Worm (Caenorhabditis elegans): ENCODE measurements around the gene F55B11.5.
A peak's percentile ranks its signal among the peaks of the same experiment; 100 is the strongest.

F55B11.5 gene

ce11 chrIV:14464065-14464567, 36.6 kb downstream of the F55B11.5 start, which contains the start of gene dld-1 (continued):
- peak; percentile 87 for TF ChIP-seq mef-2 (tag; optimal IDR thresholded peaks at IDR 0.05)
- TF ChIP-seq unc-62 (GFP tag; optimal IDR thresholded peaks at IDR 0.05): no peak
- TF ChIP-seq nhr-85 (tag): peak; percentile 98
- TF ChIP-seq unc-130 (tag; optimal IDR thresholded peaks at IDR 0.05): peak; percentile 97
- TF ChIP-seq nhr-90 (tag; optimal IDR thresholded peaks at IDR 0.05; ENCODE audit: poor library complexity): peak; percentile 97
- TF ChIP-seq vab-15 (tag; optimal IDR thresholded peaks at IDR 0.05): peak; percentile 92
- peak; percentile 97 for TF ChIP-seq lin-14 (GFP tag; optimal IDR thresholded peaks at IDR 0.05)
- TF ChIP-seq ceh-90 (tag; optimal IDR thresholded peaks at IDR 0.05): peak; percentile 65
- peak; percentile 67 to 87 for TF ChIP-seq egl-27 (tag; optimal IDR thresholded peaks at IDR 0.05)
- peak; percentile 96 for TF ChIP-seq fos-1 (tag; optimal IDR thresholded peaks at IDR 0.05)
- peak in 4 of 6 experiments; percentile 47 to 99 (median 92) for TF ChIP-seq elt-3 (tag; optimal IDR thresholded peaks at IDR 0.05)
- TF ChIP-seq nhr-237 (tag; optimal IDR thresholded peaks at IDR 0.05): peak; percentile 97
- peak; percentile 86 for TF ChIP-seq egl-13 (tag; optimal IDR thresholded peaks at IDR 0.05)
- TF ChIP-seq mdl-1 (tag; optimal IDR thresholded peaks at IDR 0.05): peak in 1 of 2 experiments; percentile 94
- peak; percentile 100 for TF ChIP-seq dpl-1 (GFP tag; optimal IDR thresholded peaks at IDR 0.05)
- TF ChIP-seq pqm-1 (tag; optimal IDR thresholded peaks at IDR 0.05): peak; percentile 56
- peak; percentile 86 for TF ChIP-seq unc-30 (tag; optimal IDR thresholded peaks at IDR 0.05)
- TF ChIP-seq zag-1 (tag; optimal IDR thresholded peaks at IDR 0.05): peak; percentile 98
- TF ChIP-seq grh-1 (GFP tag; IDR thresholded peaks at IDR 0.05): peak; percentile 90
- peak; percentile 98 for TF ChIP-seq lin-15B (tag; optimal IDR thresholded peaks at IDR 0.05)
- TF ChIP-seq sup-37 (GFP tag; optimal IDR thresholded peaks at IDR 0.05): peak; percentile 64
- peak; percentile 97 for TF ChIP-seq mep-1 (tag; optimal IDR thresholded peaks at IDR 0.05)
- TF ChIP-seq blmp-1 (tag; optimal IDR thresholded peaks at IDR 0.05): peak; percentile 87
- TF ChIP-seq F16B12.6 (tag; optimal IDR thresholded peaks at IDR 0.05): peak; percentile 72
- TF ChIP-seq efl-1 (optimal IDR thresholded peaks at IDR 0.05): peak; percentile 100
- TF ChIP-seq efl-1 (GFP tag; optimal IDR thresholded peaks at IDR 0.05 in 1 of 2): peak; percentile 100
- TF ChIP-seq ztf-11 (tag; optimal IDR thresholded peaks at IDR 0.05): peak in 1 of 2 experiments; percentile 72
- no peak for TF ChIP-seq Y116A8C.19 (tag; optimal IDR thresholded peaks at IDR 0.05; ENCODE audit: borderline replicate concordance)
- no peak; the same call in none of the 2 replicates for TF ChIP-seq mab-9 (GFP tag; IDR thresholded peaks at IDR 0.05)
- TF ChIP-seq snpc-4 (tag; optimal IDR thresholded peaks at IDR 0.05): peak; percentile 91
- TF ChIP-seq efl-3 (GFP tag; optimal IDR thresholded peaks at IDR 0.05): no peak
- TF ChIP-seq ceh-88 (GFP tag; IDR thresholded peaks at IDR 0.05): peak; percentile 90
- TF ChIP-seq sptf-1 (tag; optimal IDR thresholded peaks at IDR 0.05): no peak
- TF ChIP-seq nhr-20 (tag; optimal IDR thresholded peaks at IDR 0.05): peak; percentile 98
- TF ChIP-seq nhr-19 (GFP tag; conservative IDR thresholded peaks at IDR 0.05): peak; percentile 96
- TF ChIP-seq C04F5.9 (tag; optimal IDR thresholded peaks at IDR 0.05): peak; percentile 87
- TF ChIP-seq swsn-7 (tag; optimal IDR thresholded peaks at IDR 0.05): peak; percentile 97

- TF ChIP-seq nhr-71 (tag; optimal IDR thresholded peaks at IDR 0.05) (no peak), Y116A8C.19 (tag; optimal IDR thresholded peaks at IDR 0.05; ENCODE audit: borderline replicate concordance) (no peak), F16B12.6 (tag; optimal IDR thresholded peaks at IDR 0.05) (no peak), C04F5.9 (tag; optimal IDR thresholded peaks at IDR 0.05) (no peak), swsn-7 (tag; optimal IDR thresholded peaks at IDR 0.05) (no peak), mab-9 (GFP tag; IDR thresholded peaks at IDR 0.05) (no peak), unc-86 (tag; optimal IDR thresholded peaks at IDR 0.05) (no peak), lin-35 (GFP tag; optimal IDR thresholded peaks at IDR 0.05) (no peak), unc-62 (GFP tag; optimal IDR thresholded peaks at IDR 0.05) (no peak), irx-1 (tag; optimal IDR thresholded peaks at IDR 0.05) (no peak), nhr-19 (GFP tag; conservative IDR thresholded peaks at IDR 0.05) (no peak), dpl-1 (GFP tag; optimal IDR thresholded peaks at IDR 0.05) (no peak), unc-30 (tag; optimal IDR thresholded peaks at IDR 0.05) (no peak), zag-1 (tag; optimal IDR thresholded peaks at IDR 0.05) (no peak), ztf-4 (tag; optimal IDR thresholded peaks at IDR 0.05) (no peak), zip-4 (GFP tag; optimal IDR thresholded peaks at IDR 0.05) (no peak), hlh-17 (GFP tag; optimal IDR thresholded peaks at IDR 0.05; ENCODE audit: borderline replicate concordance) (no peak), nhr-90 (tag; optimal IDR thresholded peaks at IDR 0.05; ENCODE audit: poor library complexity) (no peak), aly-2 (tag; optimal IDR thresholded peaks at IDR 0.05) (no peak)
Measured at ce11 chrIV:14466048-14466447, 38.6 kb downstream of the F55B11.5 start.

All from whole organism, L1 larva.